Fruit fly (Drosophila melanogaster): ENCODE measurements around the gene Btk.
A peak's percentile ranks its signal among the peaks of the same experiment; 100 is the strongest.

The Btk gene

DNA sequence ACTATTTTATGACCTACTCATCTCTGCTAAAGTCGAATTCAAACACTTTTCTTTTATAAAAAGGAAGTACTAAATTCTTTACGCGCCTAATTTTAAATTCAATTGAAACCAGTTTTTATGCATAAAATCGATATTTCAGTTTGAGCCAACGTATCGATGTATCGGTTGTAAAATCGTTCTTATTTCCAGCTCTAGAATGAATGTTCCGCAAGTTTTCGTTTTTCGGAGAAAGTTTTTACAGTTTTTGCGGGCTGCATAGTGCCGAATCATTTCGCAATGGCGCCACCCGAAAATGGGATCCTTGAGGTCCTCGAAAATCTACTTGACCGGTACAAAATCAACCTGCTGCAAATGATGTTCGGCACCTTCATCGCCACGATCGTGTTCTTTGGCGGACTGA, 4.5 kb upstream of the Btk start, which contains the start of gene CG7840 (continued):
- peak; percentile 92 for TF ChIP-seq Bgb (GFP tag; IDR thresholded peaks at IDR 0.05; ENCODE audit: partially characterized antibody)
- peak; percentile 78; the same call in 2 of the 4 replicates for TF ChIP-seq chinmo (GFP tag; IDR thresholded peaks at IDR 0.05; ENCODE audit: partially characterized antibody)
- TF ChIP-seq MBD-R2 (GFP tag; IDR thresholded peaks at IDR 0.05) = peak; percentile 72
- peak; percentile 82 for TF ChIP-seq CG14860 (GFP tag; IDR thresholded peaks at IDR 0.05; ENCODE audit: partially characterized antibody)
- peak; percentile 38 for TF ChIP-seq YL-1 (GFP tag; optimal IDR thresholded peaks at IDR 0.05)
- no peak for TF ChIP-seq BtbVII (GFP tag; optimal IDR thresholded peaks at IDR 0.05)
- peak; percentile 95 for TF ChIP-seq unc-4 (GFP tag; IDR thresholded peaks at IDR 0.05; ENCODE audit: partially characterized antibody)
- no peak for TF ChIP-seq CG14014 (GFP tag; IDR thresholded peaks at IDR 0.05)
- peak; percentile 57 for TF ChIP-seq Med (GFP tag)
- TF ChIP-seq Sry-δ (GFP tag; optimal IDR thresholded peaks at IDR 0.05) = peak; percentile 83
- no peak for TF ChIP-seq B-H1 (GFP tag; IDR thresholded peaks at IDR 0.05)
- peak; percentile 95 for TF ChIP-seq CG13287 (GFP tag; IDR thresholded peaks at IDR 0.05; ENCODE audit: partially characterized antibody)
- peak; percentile 78 for TF ChIP-seq nerfin-2 (GFP tag; IDR thresholded peaks at IDR 0.05; ENCODE audit: partially characterized antibody)
- no peak for TF ChIP-seq CG16863 (GFP tag; optimal IDR thresholded peaks at IDR 0.05)
- TF ChIP-seq vfl (GFP tag; optimal IDR thresholded peaks at IDR 0.05) = no peak
- TF ChIP-seq ind (GFP tag; optimal IDR thresholded peaks at IDR 0.05) = no peak
- peak; percentile 67; the same call in 2 of the 3 replicates for TF ChIP-seq vnd (GFP tag; IDR thresholded peaks at IDR 0.05; ENCODE audit: partially characterized antibody)
- TF ChIP-seq Doc3 (GFP tag; IDR thresholded peaks at IDR 0.05; ENCODE audit: partially characterized antibody) = peak; percentile 90
- TF ChIP-seq CG16813 (GFP tag; IDR thresholded peaks at IDR 0.05; ENCODE audit: partially characterized antibody) = peak; percentile 82
- TF ChIP-seq CG15696 (tag; optimal IDR thresholded peaks at IDR 0.05) = no peak
- no peak for TF ChIP-seq NfI (GFP tag; optimal IDR thresholded peaks at IDR 0.05)
- no peak for TF ChIP-seq nmo (GFP tag; optimal IDR thresholded peaks at IDR 0.05)
- no peak for TF ChIP-seq Max (GFP tag; optimal IDR thresholded peaks at IDR 0.05)
- peak; percentile 84 for TF ChIP-seq CG42726 (GFP tag; IDR thresholded peaks at IDR 0.05; ENCODE audit: partially characterized antibody)
- no peak for TF ChIP-seq br (optimal IDR thresholded peaks at IDR 0.05)
- no peak for TF ChIP-seq PHDP (tag; optimal IDR thresholded peaks at IDR 0.05)
- peak; percentile 78 for TF ChIP-seq HLH4C (GFP tag; IDR thresholded peaks at IDR 0.05; ENCODE audit: partially characterized antibody)
- TF ChIP-seq MESR4 (GFP tag; optimal IDR thresholded peaks at IDR 0.05) = peak; percentile 57
- TF ChIP-seq Abd-B (GFP tag; optimal IDR thresholded peaks at IDR 0.05) = no peak
- TF ChIP-seq HLHmδ (GFP tag; optimal IDR thresholded peaks at IDR 0.05) = no peak
- TF ChIP-seq Blimp-1 (GFP tag; optimal IDR thresholded peaks at IDR 0.05) = peak; percentile 57
- no peak for TF ChIP-seq hkb (optimal IDR thresholded peaks at IDR 0.05)
- no peak for TF ChIP-seq hkb (GFP tag; IDR thresholded peaks at IDR 0.05)
- TF ChIP-seq grau (tag; optimal IDR thresholded peaks at IDR 0.05) = no peak
- no peak for TF ChIP-seq CG10366 (GFP tag; IDR thresholded peaks at IDR 0.05)
- no peak for TF ChIP-seq croc (GFP tag; conservative IDR thresholded peaks at IDR 0.05)
- peak; percentile 74 for TF ChIP-seq inv (GFP tag; IDR thresholded peaks at IDR 0.05; ENCODE audit: partially characterized antibody)
- peak; percentile 3 for TF ChIP-seq CG14710 (tag; optimal IDR thresholded peaks at IDR 0.05)
- no peak for TF ChIP-seq CG30431 (GFP tag; optimal IDR thresholded peaks at IDR 0.05)
- TF ChIP-seq C15 (GFP tag; IDR thresholded peaks at IDR 0.05) = no peak
- TF ChIP-seq CG14965 (GFP tag; optimal IDR thresholded peaks at IDR 0.05; ENCODE audit: borderline replicate concordance) = no peak
- TF ChIP-seq tap (tag; optimal IDR thresholded peaks at IDR 0.05) = no peak
- TF ChIP-seq sna (GFP tag; IDR thresholded peaks at IDR 0.05; ENCODE audit: partially characterized antibody) = peak; percentile 82
- TF ChIP-seq CG4404 (GFP tag; IDR thresholded peaks at IDR 0.05) = no peak
- peak; percentile 74 for TF ChIP-seq ato (GFP tag; IDR thresholded peaks at IDR 0.05; ENCODE audit: partially characterized antibody)
- no peak for TF ChIP-seq CG1647 (GFP tag; optimal IDR thresholded peaks at IDR 0.05)
- peak; percentile 88 for TF ChIP-seq Dp (GFP tag; optimal IDR thresholded peaks at IDR 0.05)
- TF ChIP-seq vvl (GFP tag; IDR thresholded peaks at IDR 0.05) = peak; percentile 45
- TF ChIP-seq lmd (GFP tag; IDR thresholded peaks at IDR 0.05) = no peak
- no peak for TF ChIP-seq Jarid2 (GFP tag; optimal IDR thresholded peaks at IDR 0.05)

All from whole organism, embryonic.